Worm (Caenorhabditis elegans): ENCODE results near the gene Y39E4B.11.

DNA sequence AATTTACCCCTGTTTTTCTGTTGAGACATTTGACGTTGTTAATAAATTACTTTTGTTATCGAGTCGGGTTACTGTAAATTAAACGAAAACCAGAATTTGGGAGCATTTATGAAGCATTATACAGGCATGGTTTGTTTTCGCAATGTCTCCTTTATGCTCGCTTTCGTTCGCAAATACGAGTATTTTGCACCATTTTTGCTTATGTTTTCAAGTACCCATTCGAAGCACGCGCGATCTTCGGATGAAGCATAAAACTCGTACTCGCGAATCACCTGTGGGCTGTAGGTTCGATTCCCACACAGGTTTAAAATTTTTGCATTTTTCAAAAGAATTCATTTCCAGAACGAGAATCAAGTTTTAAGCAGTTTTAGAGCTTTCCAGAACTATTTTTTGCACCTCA lies 39.9 kb upstream of the Y39E4B.11 start:
- TF ChIP-seq W03F9.2 (tag; optimal IDR thresholded peaks at IDR 0.05) (no peak), him-1 (tag; optimal IDR thresholded peaks at IDR 0.05) (no peak)

Data from whole organism, L4/young adult.